Worm (Caenorhabditis elegans) whole organism, L3 larva: ENCODE measurements around the gene cutl-27.

Source experiments
- aly-2 ChIP-seq: fragments of 150-350 bp; optimal IDR thresholded peaks from 2 replicates; lab custom pipeline; 2014; ENCODE audit warnings: missing biosample characterization, missing genetic modification characterization
- ama-1 ChIP-seq: fragments of 150-350 bp; optimal IDR thresholded peaks from 2 replicates; lab custom pipeline; 2018
- ceh-16 ChIP-seq: sonication (generic microtip); optimal IDR thresholded peaks from 2 replicates; lab custom pipeline; 2017; ENCODE audit warnings: missing biosample characterization, missing genetic modification characterization
- ceh-82 ChIP-seq: fragments of 150-350 bp; optimal IDR thresholded peaks from 2 replicates; lab custom pipeline; 2014; ENCODE audit warnings: missing biosample characterization, missing genetic modification characterization
- ceh-9 ChIP-seq: sonication (generic microtip); optimal IDR thresholded peaks from 2 replicates; lab custom pipeline; 2018; ENCODE audit warnings: missing biosample characterization, missing genetic modification characterization
- egl-27 ChIP-seq: sonication (generic microtip); optimal IDR thresholded peaks from 4 replicates; lab custom pipeline; 2017; ENCODE audit warnings: missing biosample characterization, missing genetic modification reagents, missing genetic modification characterization
- egl-5 ChIP-seq: fragments of 150-350 bp; optimal IDR thresholded peaks from 2 replicates; lab custom pipeline; 2017; ENCODE audit warnings: missing biosample characterization, missing genetic modification reagents, missing genetic modification characterization, inconsistent platforms
- elt-1 ChIP-seq: fragments of 150-350 bp; optimal IDR thresholded peaks from 2 replicates; lab custom pipeline; 2014; ENCODE audit warnings: missing biosample characterization, missing genetic modification characterization
- elt-3 ChIP-seq, 3 experiments: fragments of 150-350 bp in 1 of 3; sonication (generic microtip) in 2 of 3; optimal IDR thresholded peaks; 2 replicates in 2 of 3; 4 replicates in 1 of 3; lab custom pipeline; 2014 to 2017; ENCODE audit warnings: missing biosample characterization in 3 of 3, missing genetic modification characterization in 3 of 3
- eor-1 ChIP-seq, 2 experiments: fragments of 150-350 bp; optimal IDR thresholded peaks; 2 replicates each; lab custom pipeline; 2014 to 2018; ENCODE audit warnings: missing biosample characterization in 2 of 2, missing genetic modification characterization in 2 of 2
- fkh-10 ChIP-seq: sonication (generic microtip); optimal IDR thresholded peaks from 2 replicates; lab custom pipeline; 2017; ENCODE audit warnings: missing biosample characterization, missing genetic modification reagents, missing genetic modification characterization
- fkh-2 ChIP-seq: fragments of 150-350 bp; optimal IDR thresholded peaks from 2 replicates; lab custom pipeline; 2014; ENCODE audit warnings: missing biosample characterization, missing genetic modification reagents, missing genetic modification characterization
- fos-1 ChIP-seq: fragments of 150-350 bp; optimal IDR thresholded peaks from 2 replicates; lab custom pipeline; 2014; ENCODE audit warnings: missing biosample characterization, missing genetic modification characterization
- hmg-11 ChIP-seq: sonication (generic microtip); optimal IDR thresholded peaks from 2 replicates; lab custom pipeline; 2016; ENCODE audit warnings: missing genetic modification characterization, missing compliant biosample characterization
- jun-1 ChIP-seq: fragments of 150-350 bp; optimal IDR thresholded peaks from 2 replicates; lab custom pipeline; 2014; ENCODE audit warnings: missing biosample characterization, missing genetic modification reagents, missing genetic modification characterization
- lin-15B ChIP-seq: fragments of 150-350 bp; optimal IDR thresholded peaks from 2 replicates; lab custom pipeline; 2014; ENCODE audit warnings: missing biosample characterization, missing genetic modification characterization
- lin-39 ChIP-seq: fragments of 150-350 bp; optimal IDR thresholded peaks from 2 replicates; lab custom pipeline; 2018; ENCODE audit warnings: missing biosample characterization, missing genetic modification reagents, missing genetic modification characterization
- lsy-12 ChIP-seq: sonication (generic microtip); optimal IDR thresholded peaks from 2 replicates; lab custom pipeline; 2016; ENCODE audit warnings: mild to moderate bottlenecking, missing genetic modification characterization, missing compliant biosample characterization
- mdl-1 ChIP-seq: fragments of 150-350 bp; optimal IDR thresholded peaks from 2 replicates; lab custom pipeline; 2014; ENCODE audit warnings: missing biosample characterization, missing genetic modification characterization
- mml-1 ChIP-seq: fragments of 150-350 bp; sonication (generic microtip); optimal IDR thresholded peaks from 3 replicates; lab custom pipeline; 2014; ENCODE audit warnings: missing biosample characterization, missing genetic modification characterization
- nfya-1 ChIP-seq: sonication (generic microtip); optimal IDR thresholded peaks from 2 replicates; lab custom pipeline; 2017; ENCODE audit warnings: missing genetic modification characterization, mild to moderate bottlenecking, missing compliant biosample characterization, antibody characterized with exemption, moderate library complexity; ENCODE audit not compliant: insufficient read depth
- nhr-11 ChIP-seq: fragments of 150-350 bp; optimal IDR thresholded peaks from 2 replicates; lab custom pipeline; 2014; ENCODE audit warnings: missing biosample characterization, missing genetic modification characterization
- nhr-12 ChIP-seq: fragments of 150-350 bp; optimal IDR thresholded peaks from 2 replicates; lab custom pipeline; 2014; ENCODE audit warnings: missing biosample characterization, missing genetic modification characterization
- nhr-23 ChIP-seq: fragments of 150-350 bp; optimal IDR thresholded peaks from 2 replicates; lab custom pipeline; 2014; ENCODE audit warnings: missing biosample characterization, missing genetic modification reagents, missing genetic modification characterization
- nhr-25 ChIP-seq: sonication (generic microtip); optimal IDR thresholded peaks from 2 replicates; lab custom pipeline; 2017; ENCODE audit warnings: missing biosample characterization, missing genetic modification characterization
- nhr-28 ChIP-seq: fragments of 150-350 bp; optimal IDR thresholded peaks from 2 replicates; lab custom pipeline; 2014; ENCODE audit warnings: missing biosample characterization, missing genetic modification characterization
- nhr-43 ChIP-seq: sonication (generic microtip); optimal IDR thresholded peaks from 2 replicates; lab custom pipeline; 2016; ENCODE audit warnings: mild to moderate bottlenecking, missing genetic modification characterization, missing compliant biosample characterization; ENCODE audit not compliant: poor library complexity, severe bottlenecking
- nhr-67 ChIP-seq: fragments of 150-350 bp; optimal IDR thresholded peaks from 2 replicates; lab custom pipeline; 2014; ENCODE audit warnings: missing biosample characterization, missing genetic modification characterization
- nhr-76 ChIP-seq: fragments of 150-350 bp; sonication (generic microtip); optimal IDR thresholded peaks from 5 replicates; lab custom pipeline; 2014; ENCODE audit warnings: missing biosample characterization, missing genetic modification characterization
- nhr-77 ChIP-seq: fragments of 150-350 bp; optimal IDR thresholded peaks from 2 replicates; lab custom pipeline; 2014; ENCODE audit warnings: missing biosample characterization, missing genetic modification characterization
- pha-4 ChIP-seq: fragments of 150-350 bp; optimal IDR thresholded peaks from 2 replicates; lab custom pipeline; 2014; ENCODE audit warnings: missing biosample characterization, missing genetic modification reagents, missing genetic modification characterization
- pqm-1 ChIP-seq: fragments of 150-350 bp; optimal IDR thresholded peaks from 2 replicates; lab custom pipeline; 2017; ENCODE audit warnings: missing biosample characterization, missing genetic modification characterization, inconsistent platforms
- sea-2 ChIP-seq: fragments of 150-350 bp; sonication (generic microtip); optimal IDR thresholded peaks from 4 replicates; lab custom pipeline; 2014; ENCODE audit warnings: missing biosample characterization, missing genetic modification reagents, missing genetic modification characterization
- skn-1 ChIP-seq: fragments of 150-350 bp; optimal IDR thresholded peaks from 2 replicates; lab custom pipeline; 2014; ENCODE audit warnings: missing biosample characterization, missing genetic modification characterization
- snpc-4 ChIP-seq: fragments of 150-350 bp; optimal IDR thresholded peaks from 2 replicates; lab custom pipeline; 2014; ENCODE audit warnings: missing biosample characterization, missing genetic modification characterization
- tbx-2 ChIP-seq: sonication (generic microtip); optimal IDR thresholded peaks from 2 replicates; lab custom pipeline; 2016; ENCODE audit warnings: mild to moderate bottlenecking, missing genetic modification characterization, missing compliant biosample characterization
- unc-39 ChIP-seq: sonication (generic microtip); optimal IDR thresholded peaks from 4 replicates; lab custom pipeline; 2017; ENCODE audit warnings: missing biosample characterization, missing genetic modification characterization
- unc-62 ChIP-seq: fragments of 150-350 bp; sonication (generic microtip); optimal IDR thresholded peaks from 4 replicates; lab custom pipeline; 2014; ENCODE audit warnings: missing biosample characterization, missing genetic modification reagents, missing genetic modification characterization
- zag-1 ChIP-seq: fragments of 150-350 bp; optimal IDR thresholded peaks from 2 replicates; lab custom pipeline; 2014; ENCODE audit warnings: missing biosample characterization, missing genetic modification characterization
- ztf-11 ChIP-seq: fragments of 150-350 bp; optimal IDR thresholded peaks from 2 replicates; lab custom pipeline; 2014; ENCODE audit warnings: missing biosample characterization, missing genetic modification characterization

cutl-27 gene

ce11 chrIV:11899358-11899757, 21.0 kb downstream of the cutl-27 start, which contains the start of gene nhr-43:
Gene nhr-43 (plus strand): TSS chrIV:11899590.
- TF ChIP-seq nhr-23 (tag; lab: Kevin White, UChicago) = peak; percentile 64
- TF ChIP-seq lin-39 (tag; lab: Kevin White, UChicago) = no peak
- TF ChIP-seq nhr-25 = peak; percentile 48
- TF ChIP-seq mml-1 (tag; lab: Kevin White, UChicago) = no peak
- no peak for TF ChIP-seq lin-15B (tag; lab: Kevin White, UChicago)
- TF ChIP-seq pqm-1 (tag; lab: Kevin White, UChicago) = no peak
- no peak for TF ChIP-seq zag-1 (tag; lab: Kevin White, UChicago)
- no peak for TF ChIP-seq nhr-67 (tag; lab: Kevin White, UChicago)
- no peak for TF ChIP-seq mdl-1 (tag; lab: Kevin White, UChicago)
- TF ChIP-seq ztf-11 (tag; lab: Kevin White, UChicago) = no peak
- peak; percentile 40 for TF ChIP-seq tbx-2 (tag; lab: Kevin White, UChicago)
- TF ChIP-seq nfya-1 (tag; lab: Kevin White, UChicago) = peak; percentile 8
- peak; percentile 98 for TF ChIP-seq nhr-43 (tag; lab: Kevin White, UChicago)
- peak in 1 of 3 experiments; percentile 72 for TF ChIP-seq elt-3 (tag; optimal IDR thresholded peaks at IDR 0.05; lab: Kevin White, UChicago)
- no peak for TF ChIP-seq skn-1

- peak; percentile 94 for TF ChIP-seq elt-1 (tag; lab: Kevin White, UChicago)
- TF ChIP-seq nhr-28 (tag; lab: Kevin White, UChicago) = no peak
- peak; percentile 64 for TF ChIP-seq nhr-23 (tag; lab: Kevin White, UChicago)
- peak; percentile 78 for TF ChIP-seq nhr-43 (tag; lab: Kevin White, UChicago)
- TF ChIP-seq, all 47 proteins: peak for 3
These were observed 22.1 kb downstream of the cutl-27 start for ce11 chrIV:11900399-11900798.

- TF ChIP-seq nhr-67 (tag; lab: Kevin White, UChicago) (no peak), lin-39 (tag; lab: Kevin White, UChicago) (no peak), sea-2 (GFP tag; lab: Kevin White, UChicago) (no peak), nhr-12 (tag; lab: Kevin White, UChicago) (no peak), aly-2 (tag; lab: Kevin White, UChicago) (no peak), jun-1 (no peak), nhr-23 (tag; lab: Kevin White, UChicago) (peak; percentile 36), fkh-10 (GFP tag; lab: Kevin White, UChicago) (no peak), nhr-28 (tag; lab: Kevin White, UChicago) (no peak), lsy-12 (tag; lab: Kevin White, UChicago) (no peak), unc-39 (tag; lab: Kevin White, UChicago) (no peak), ceh-9 (tag; lab: Kevin White, UChicago) (no peak), nhr-11 (tag; lab: Kevin White, UChicago) (no peak), nhr-25 (peak; percentile 41), snpc-4 (tag; lab: Kevin White, UChicago) (no peak), ceh-82 (no peak), fkh-2 (no peak), pha-4 (tag; lab: Kevin White, UChicago) (no peak), nhr-43 (tag; lab: Kevin White, UChicago) (peak; percentile 94), egl-5 (tag; lab: Kevin White, UChicago) (no peak), elt-1 (tag; lab: Kevin White, UChicago) (no peak), fos-1 (tag; lab: Kevin White, UChicago) (no peak), elt-3 (tag; optimal IDR thresholded peaks at IDR 0.05; lab: Kevin White, UChicago) (peak in 1 of 3 experiments; percentile 55)
These were observed 22.9 kb downstream of the cutl-27 start for ce11 chrIV:11901215-11901614.

ce11 chrIV:11902832-11903231, 24.5 kb downstream of the cutl-27 start:
- TF ChIP-seq jun-1 = no peak
- TF ChIP-seq tbx-2 (tag; lab: Kevin White, UChicago) = no peak
- TF ChIP-seq egl-5 (tag; lab: Kevin White, UChicago) = no peak
- TF ChIP-seq mml-1 (tag; lab: Kevin White, UChicago) = no peak
- no peak for TF ChIP-seq hmg-11 (tag; lab: Kevin White, UChicago)
- TF ChIP-seq lin-15B (tag; lab: Kevin White, UChicago) = no peak
- no peak for TF ChIP-seq ama-1 (lab: Kevin White, UChicago)
- TF ChIP-seq skn-1 = no peak
- no peak for TF ChIP-seq ceh-16 (tag; lab: Kevin White, UChicago)
- no peak for TF ChIP-seq eor-1 (tag; optimal IDR thresholded peaks at IDR 0.05; lab: Kevin White, UChicago)
- TF ChIP-seq aly-2 (tag; lab: Kevin White, UChicago) = no peak
- peak; percentile 2 for TF ChIP-seq nfya-1 (tag; lab: Kevin White, UChicago)
- TF ChIP-seq nhr-43 (tag; lab: Kevin White, UChicago) = peak; percentile 82
- no peak for TF ChIP-seq nhr-76 (tag; lab: Kevin White, UChicago)
- TF ChIP-seq elt-3 (tag; optimal IDR thresholded peaks at IDR 0.05; lab: Kevin White, UChicago) = no peak
- TF ChIP-seq unc-62 (GFP tag; lab: Kevin White, UChicago) = no peak
- TF ChIP-seq nhr-23 (tag; lab: Kevin White, UChicago) = peak; percentile 20
- peak; percentile 6 for TF ChIP-seq nhr-25
- no peak for TF ChIP-seq pha-4 (tag; lab: Kevin White, UChicago)
- TF ChIP-seq nhr-77 (tag; lab: Kevin White, UChicago) = no peak
- TF ChIP-seq egl-27 = no peak
